Worm (Caenorhabditis elegans) whole organism, midembryonic: ENCODE measurements around the gene trpl-5.

Experiments used
- T22C8.4 ChIP-seq: fragments of 200-800 bp; sonication (Bioruptor generic); IDR thresholded peaks from 2 replicates; pipeline ENCODE4 v1.3.6; 2022; ENCODE audit warnings: missing genetic modification characterization, missing compliant biosample characterization
- cog-1 ChIP-seq: sonication (generic microtip); optimal IDR thresholded peaks from 2 replicates; lab custom pipeline; 2016; ENCODE audit warnings: missing genetic modification characterization, missing compliant biosample characterization
- flt-1 ChIP-seq: fragments of 200-800 bp; sonication (Bioruptor generic); IDR thresholded peaks from 2 replicates; pipeline ENCODE4 v1.3.6; 2022; ENCODE audit warnings: missing genetic modification characterization, missing compliant biosample characterization
- klf-2 ChIP-seq: fragments of 200-800 bp; sonication (Bioruptor generic); conservative IDR thresholded peaks from 2 replicates; pipeline ENCODE4 v1.3.6; 2022; ENCODE audit warnings: missing genetic modification reagents, missing genetic modification characterization, missing compliant biosample characterization
- med-1 ChIP-seq: sonication (generic microtip); optimal IDR thresholded peaks from 2 replicates; lab custom pipeline; 2017; ENCODE audit warnings: missing genetic modification characterization, mild to moderate bottlenecking, missing compliant biosample characterization, antibody characterized with exemption, missing genetic modification reagents; ENCODE audit not compliant: insufficient read depth
- ref-1 ChIP-seq: fragments of 200-800 bp; sonication (Bioruptor generic); conservative IDR thresholded peaks from 2 replicates; pipeline ENCODE4 v1.3.6; 2022; ENCODE audit warnings: missing genetic modification reagents, missing genetic modification characterization, missing compliant biosample characterization
- tab-1 ChIP-seq: fragments of 200-800 bp; sonication (Bioruptor generic); IDR thresholded peaks from 2 replicates; pipeline ENCODE4 v1.3.6; 2022; ENCODE audit warnings: missing genetic modification characterization, missing compliant biosample characterization
- ztf-23 ChIP-seq: fragments of 200-800 bp; sonication (Bioruptor generic); IDR thresholded peaks from 2 replicates; pipeline ENCODE4 v1.3.6; 2022; ENCODE audit warnings: missing genetic modification reagents, missing genetic modification characterization, missing compliant biosample characterization
- ztf-29 ChIP-seq: fragments of 200-800 bp; sonication (Bioruptor generic); IDR thresholded peaks from 2 replicates; pipeline ENCODE4 v1.3.6; 2022; ENCODE audit warnings: missing genetic modification reagents, missing genetic modification characterization, missing compliant biosample characterization

- no peak for TF ChIP-seq flt-1
- TF ChIP-seq med-1 (GFP tag; lab: Kevin White, UChicago), result no peak
- no peak for TF ChIP-seq tab-1 (GFP tag; lab: Robert Waterston, UW)
- TF ChIP-seq T22C8.4 (GFP tag; lab: Robert Waterston, UW), result no peak
- no peak for TF ChIP-seq klf-2 (GFP tag; lab: Robert Waterston, UW)
- TF ChIP-seq cog-1, result no peak
- no peak for TF ChIP-seq ztf-29 (GFP tag; lab: Robert Waterston, UW)
- TF ChIP-seq ztf-23 (GFP tag; lab: Robert Waterston, UW), result no peak
- TF ChIP-seq ref-1 (GFP tag; lab: Robert Waterston, UW), result no peak
These were observed 14.9 kb downstream of the trpl-5 start, which contains the start of gene F07E5.8 for ce11 chrII:2075513-2075912.
